Fruit fly (Drosophila melanogaster): Measurements from ENCODE around the gene CG12605.
A peak's percentile ranks its signal among the peaks of the same experiment; 100 is the strongest.

DNA sequence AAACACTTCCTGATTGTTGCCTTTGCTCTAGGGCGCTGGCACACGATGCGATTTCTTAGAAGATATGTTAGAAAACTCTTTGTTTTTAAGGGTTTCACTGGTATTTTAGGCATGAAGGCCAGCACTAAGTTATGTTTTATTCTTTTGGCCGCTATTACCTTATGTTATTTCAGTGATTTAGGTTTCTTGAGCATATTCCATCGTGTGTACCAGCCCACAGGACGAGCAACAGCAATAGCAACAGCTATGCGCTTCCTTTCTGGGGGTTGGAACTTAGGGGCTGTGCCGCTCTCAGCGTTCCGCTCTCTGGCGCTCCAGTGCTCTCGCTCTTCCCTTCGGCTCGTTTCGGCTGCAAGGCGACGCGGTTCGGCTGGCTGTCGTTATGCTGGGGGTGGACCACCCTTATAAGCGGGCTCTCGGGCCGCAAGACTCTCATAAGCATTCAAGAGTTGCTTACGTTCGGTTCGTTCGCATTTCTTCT is 18.9 kb upstream of the CG12605 start, which contains the start of gene scrt:
- TF ChIP-seq Kr (GFP tag; optimal IDR thresholded peaks at IDR 0.05) (no peak), sd (tag; optimal IDR thresholded peaks at IDR 0.05) (no peak), Hr78 (GFP tag; optimal IDR thresholded peaks at IDR 0.05) (no peak), Rx (GFP tag; IDR thresholded peaks at IDR 0.05) (peak; percentile 51), CG1024 (GFP tag; IDR thresholded peaks at IDR 0.05) (no peak), BtbVII (GFP tag; optimal IDR thresholded peaks at IDR 0.05) (peak; percentile 28), oc (tag; optimal IDR thresholded peaks at IDR 0.05) (no peak), CG9932 (GFP tag; IDR thresholded peaks at IDR 0.05) (no peak), CG7786 (GFP tag; optimal IDR thresholded peaks at IDR 0.05) (no peak), cad (GFP tag; optimal IDR thresholded peaks at IDR 0.05) (no peak), CG15011 (GFP tag; optimal IDR thresholded peaks at IDR 0.05) (no peak), prd (optimal IDR thresholded peaks at IDR 0.05) (no peak), prd (GFP tag; IDR thresholded peaks at IDR 0.05) (peak; percentile 69; the same call in 2 of the 3 replicates), NC2α (GFP tag; optimal IDR thresholded peaks at IDR 0.05) (no peak), sc (optimal IDR thresholded peaks at IDR 0.05) (no peak), sc (GFP tag; optimal IDR thresholded peaks at IDR 0.05) (no peak)
